Worm (Caenorhabditis elegans) whole organism, L3 larva: ENCODE results near the gene F53F1.4.

ENCODE experiments used
- R02D3.7 ChIP-seq: fragments of 150-350 bp; optimal IDR thresholded peaks from 2 replicates; lab custom pipeline; 2014; ENCODE audit warnings: missing biosample characterization, missing genetic modification characterization
- aly-2 ChIP-seq: fragments of 150-350 bp; optimal IDR thresholded peaks from 2 replicates; lab custom pipeline; 2014; ENCODE audit warnings: missing biosample characterization, missing genetic modification characterization
- ama-1 ChIP-seq: fragments of 150-350 bp; optimal IDR thresholded peaks from 2 replicates; lab custom pipeline; 2018
- ceh-82 ChIP-seq: fragments of 150-350 bp; optimal IDR thresholded peaks from 2 replicates; lab custom pipeline; 2014; ENCODE audit warnings: missing biosample characterization, missing genetic modification characterization
- egl-27 ChIP-seq: sonication (generic microtip); optimal IDR thresholded peaks from 4 replicates; lab custom pipeline; 2017; ENCODE audit warnings: missing biosample characterization, missing genetic modification reagents, missing genetic modification characterization
- elt-1 ChIP-seq: fragments of 150-350 bp; optimal IDR thresholded peaks from 2 replicates; lab custom pipeline; 2014; ENCODE audit warnings: missing biosample characterization, missing genetic modification characterization
- elt-3 ChIP-seq, 3 experiments: fragments of 150-350 bp in 1 of 3; sonication (generic microtip) in 2 of 3; optimal IDR thresholded peaks; 2 replicates in 2 of 3; 4 replicates in 1 of 3; lab custom pipeline; 2014 to 2017; ENCODE audit warnings: missing biosample characterization in 3 of 3, missing genetic modification characterization in 3 of 3
- lin-39 ChIP-seq: fragments of 150-350 bp; optimal IDR thresholded peaks from 2 replicates; lab custom pipeline; 2018; ENCODE audit warnings: missing biosample characterization, missing genetic modification reagents, missing genetic modification characterization
- nhr-12 ChIP-seq: fragments of 150-350 bp; optimal IDR thresholded peaks from 2 replicates; lab custom pipeline; 2014; ENCODE audit warnings: missing biosample characterization, missing genetic modification characterization
- nhr-237 ChIP-seq: fragments of 150-350 bp; optimal IDR thresholded peaks from 2 replicates; lab custom pipeline; 2014; ENCODE audit warnings: missing biosample characterization, missing genetic modification characterization
- nhr-76 ChIP-seq: fragments of 150-350 bp; sonication (generic microtip); optimal IDR thresholded peaks from 5 replicates; lab custom pipeline; 2014; ENCODE audit warnings: missing biosample characterization, missing genetic modification characterization
- pha-4 ChIP-seq: fragments of 150-350 bp; optimal IDR thresholded peaks from 2 replicates; lab custom pipeline; 2014; ENCODE audit warnings: missing biosample characterization, missing genetic modification reagents, missing genetic modification characterization
- sea-2 ChIP-seq: fragments of 150-350 bp; sonication (generic microtip); optimal IDR thresholded peaks from 4 replicates; lab custom pipeline; 2014; ENCODE audit warnings: missing biosample characterization, missing genetic modification reagents, missing genetic modification characterization

ce11 chrV:13390936-13391335 is 19.9 kb upstream of the F53F1.4 start:
- no peak for TF ChIP-seq aly-2
- TF ChIP-seq egl-27 (tag; lab: Kevin White, UChicago): no peak
- no peak for TF ChIP-seq lin-39 (tag; lab: Kevin White, UChicago)
- TF ChIP-seq elt-3 (tag; optimal IDR thresholded peaks at IDR 0.05; lab: Kevin White, UChicago): no peak
- TF ChIP-seq ama-1 (lab: Kevin White, UChicago): no peak
- no peak for TF ChIP-seq pha-4
- no peak for TF ChIP-seq nhr-237
- no peak for TF ChIP-seq nhr-12 (tag; lab: Kevin White, UChicago)
- no peak for TF ChIP-seq sea-2
- TF ChIP-seq nhr-76 (tag; lab: Kevin White, UChicago): no peak
- no peak for TF ChIP-seq elt-1 (tag; lab: Kevin White, UChicago)
- TF ChIP-seq R02D3.7 (tag; lab: Kevin White, UChicago): no peak
- TF ChIP-seq ceh-82: no peak
